Worm (Caenorhabditis elegans) whole organism, midembryonic: ENCODE results near the gene bgnt-1.5.

ENCODE experiments used
- T22C8.4 ChIP-seq: fragments of 200-800 bp; sonication (Bioruptor generic); IDR thresholded peaks from 2 replicates; pipeline ENCODE4 v1.3.6; 2022; ENCODE audit warnings: missing genetic modification characterization, missing compliant biosample characterization
- cog-1 ChIP-seq: sonication (generic microtip); optimal IDR thresholded peaks from 2 replicates; lab custom pipeline; 2016; ENCODE audit warnings: missing genetic modification characterization, missing compliant biosample characterization
- flt-1 ChIP-seq: fragments of 200-800 bp; sonication (Bioruptor generic); IDR thresholded peaks from 2 replicates; pipeline ENCODE4 v1.3.6; 2022; ENCODE audit warnings: missing genetic modification characterization, missing compliant biosample characterization
- klf-2 ChIP-seq: fragments of 200-800 bp; sonication (Bioruptor generic); conservative IDR thresholded peaks from 2 replicates; pipeline ENCODE4 v1.3.6; 2022; ENCODE audit warnings: missing genetic modification reagents, missing genetic modification characterization, missing compliant biosample characterization
- med-1 ChIP-seq: sonication (generic microtip); optimal IDR thresholded peaks from 2 replicates; lab custom pipeline; 2017; ENCODE audit warnings: missing genetic modification characterization, mild to moderate bottlenecking, missing compliant biosample characterization, antibody characterized with exemption, missing genetic modification reagents; ENCODE audit not compliant: insufficient read depth
- ref-1 ChIP-seq: fragments of 200-800 bp; sonication (Bioruptor generic); conservative IDR thresholded peaks from 2 replicates; pipeline ENCODE4 v1.3.6; 2022; ENCODE audit warnings: missing genetic modification reagents, missing genetic modification characterization, missing compliant biosample characterization
- tab-1 ChIP-seq: fragments of 200-800 bp; sonication (Bioruptor generic); IDR thresholded peaks from 2 replicates; pipeline ENCODE4 v1.3.6; 2022; ENCODE audit warnings: missing genetic modification characterization, missing compliant biosample characterization
- ztf-23 ChIP-seq: fragments of 200-800 bp; sonication (Bioruptor generic); IDR thresholded peaks from 2 replicates; pipeline ENCODE4 v1.3.6; 2022; ENCODE audit warnings: missing genetic modification reagents, missing genetic modification characterization, missing compliant biosample characterization
- ztf-29 ChIP-seq: fragments of 200-800 bp; sonication (Bioruptor generic); IDR thresholded peaks from 2 replicates; pipeline ENCODE4 v1.3.6; 2022; ENCODE audit warnings: missing genetic modification reagents, missing genetic modification characterization, missing compliant biosample characterization

DNA sequence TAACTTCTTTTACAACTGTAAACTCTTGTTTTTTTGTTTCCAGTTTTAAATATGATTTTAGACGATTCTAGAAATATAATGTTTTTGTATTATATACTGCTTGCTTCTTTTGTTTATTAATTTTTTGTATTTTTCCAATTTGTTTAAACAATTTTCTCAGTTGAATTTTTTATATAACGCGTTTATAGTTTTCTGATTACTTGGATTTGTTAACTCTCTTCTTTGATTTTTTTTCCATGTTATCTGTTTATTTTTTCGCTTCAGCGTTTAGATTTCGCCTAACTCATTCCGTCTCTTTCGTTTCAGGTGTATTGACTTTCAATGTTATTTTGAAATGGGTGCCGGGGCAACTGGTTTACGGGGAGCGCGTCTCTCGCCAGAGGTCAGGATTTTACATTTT, 41.2 kb downstream of the bgnt-1.5 start, which contains the start of gene gpa-6:
- TF ChIP-seq T22C8.4 (no peak), ref-1 (no peak), flt-1 (GFP tag; lab: Robert Waterston, UW) (no peak), med-1 (GFP tag; lab: Kevin White, UChicago) (no peak), tab-1 (GFP tag; lab: Robert Waterston, UW) (no peak), klf-2 (GFP tag; lab: Robert Waterston, UW) (no peak), cog-1 (tag; lab: Kevin White, UChicago) (no peak), ztf-23 (no peak), ztf-29 (GFP tag; lab: Robert Waterston, UW) (no peak)
